Fruit fly (Drosophila melanogaster) whole organism, embryonic: Measurements from ENCODE around the gene CG13386.
A peak's percentile ranks its signal among the peaks of the same experiment; 100 is the strongest.

ENCODE experiments used
- Abd-B ChIP-seq: fragments of 200-800 bp; sonication (Bioruptor generic); optimal IDR thresholded peaks from 2 replicates; lab custom pipeline; 2018; ENCODE audit warnings: missing biosample characterization, mild to moderate bottlenecking, missing genetic modification characterization, moderate library complexity
- Antp ChIP-seq: fragments of 200-800 bp; sonication (Bioruptor generic); optimal IDR thresholded peaks from 3 replicates; lab custom pipeline; 2016; ENCODE audit warnings: missing biosample characterization, missing genetic modification characterization
- CG10209 ChIP-seq: fragments of 200-800 bp; sonication (Bioruptor generic); optimal IDR thresholded peaks from 3 replicates; lab custom pipeline; 2017; ENCODE audit warnings: missing biosample characterization, mild to moderate bottlenecking, missing genetic modification characterization, missing genetic modification reagents
- CG10274 ChIP-seq: fragments of 200-800 bp; sonication (Bioruptor generic); optimal IDR thresholded peaks from 3 replicates; lab custom pipeline; 2017; ENCODE audit warnings: missing biosample characterization, mild to moderate bottlenecking, missing genetic modification characterization
- CG10543 ChIP-seq: fragments of 200-800 bp; sonication (Bioruptor generic); optimal IDR thresholded peaks from 3 replicates; lab custom pipeline; 2017; ENCODE audit warnings: missing biosample characterization, mild to moderate bottlenecking, missing genetic modification characterization, moderate library complexity
- CG10565 ChIP-seq: fragments of 200-800 bp; sonication (Bioruptor generic); optimal IDR thresholded peaks from 3 replicates; lab custom pipeline; 2016; ENCODE audit warnings: missing biosample characterization, mild to moderate bottlenecking, missing genetic modification characterization
- CG10959 ChIP-seq: fragments of 200-800 bp; sonication (Bioruptor generic); IDR thresholded peaks from 2 replicates; pipeline ENCODE4 v1.3.6; 2022; ENCODE audit warnings: missing biosample characterization, missing genetic modification characterization
- CG14441 ChIP-seq: fragments of 200-800 bp; sonication (Bioruptor generic); IDR thresholded peaks from 2 replicates; pipeline ENCODE4 v1.3.6; 2022; ENCODE audit warnings: missing biosample characterization, missing genetic modification characterization
- CG18011 ChIP-seq: fragments of 200-800 bp; sonication (Bioruptor generic); optimal IDR thresholded peaks from 2 replicates; lab custom pipeline; 2017; ENCODE audit warnings: missing biosample characterization, missing genetic modification characterization, mild to moderate bottlenecking, moderate library complexity, missing genotype
- CG2120 ChIP-seq: fragments of 200-800 bp; sonication (Bioruptor generic); optimal IDR thresholded peaks from 3 replicates; lab custom pipeline; 2016; ENCODE audit warnings: missing biosample characterization, missing genetic modification characterization
- CG2678 ChIP-seq: fragments of 200-800 bp; sonication (Bioruptor generic); optimal IDR thresholded peaks from 3 replicates; lab custom pipeline; 2019; ENCODE audit warnings: missing biosample characterization, mild to moderate bottlenecking, missing genetic modification characterization, moderate library complexity
- CG30431 ChIP-seq: fragments of 200-800 bp; sonication (Bioruptor generic); optimal IDR thresholded peaks from 2 replicates; lab custom pipeline; 2017; ENCODE audit warnings: missing biosample characterization, missing genetic modification characterization
- CG4820 ChIP-seq: fragments of 200-800 bp; sonication (Bioruptor generic); optimal IDR thresholded peaks from 3 replicates; lab custom pipeline; 2016; ENCODE audit warnings: missing biosample characterization, missing genetic modification characterization
- CG8089 ChIP-seq: fragments of 200-800 bp; sonication (Bioruptor generic); optimal IDR thresholded peaks from 3 replicates; lab custom pipeline; 2016; ENCODE audit warnings: missing biosample characterization, missing genetic modification characterization
- CG8765 ChIP-seq: fragments of 200-800 bp; sonication (Bioruptor generic); IDR thresholded peaks from 2 replicates; pipeline ENCODE4 v1.3.6; 2022; ENCODE audit warnings: missing biosample characterization, missing genetic modification characterization
- D19A ChIP-seq: fragments of 200-800 bp; optimal IDR thresholded peaks from 3 replicates; lab custom pipeline; 2019; ENCODE audit warnings: missing biosample characterization, mild to moderate bottlenecking, missing genetic modification characterization, moderate library complexity
- E2f1 ChIP-seq: fragments of 200-800 bp; sonication (Bioruptor generic); IDR thresholded peaks from 2 replicates; pipeline ENCODE4 v1.3.6; 2022; ENCODE audit warnings: missing biosample characterization, missing genetic modification characterization
- Elba2 ChIP-seq: fragments of 200-800 bp; sonication (Bioruptor generic); optimal IDR thresholded peaks from 3 replicates; lab custom pipeline; 2016; ENCODE audit warnings: missing biosample characterization, missing genetic modification characterization
- HHEX ChIP-seq: fragments of 200-800 bp; sonication (Bioruptor generic); optimal IDR thresholded peaks from 3 replicates; lab custom pipeline; 2017; ENCODE audit warnings: missing biosample characterization, mild to moderate bottlenecking, missing genetic modification characterization, missing genetic modification reagents
- HLH54F ChIP-seq: fragments of 200-800 bp; sonication (Bioruptor generic); optimal IDR thresholded peaks from 3 replicates; lab custom pipeline; 2016; ENCODE audit warnings: missing biosample characterization, missing genetic modification characterization
- HmgD ChIP-seq: fragments of 200-800 bp; sonication (Bioruptor generic); optimal IDR thresholded peaks from 3 replicates; lab custom pipeline; 2016; ENCODE audit warnings: missing biosample characterization, missing genetic modification characterization
- HmgZ ChIP-seq: fragments of 200-800 bp; sonication (Bioruptor generic); optimal IDR thresholded peaks from 2 replicates; lab custom pipeline; 2018; ENCODE audit warnings: missing biosample characterization, mild to moderate bottlenecking, missing genetic modification characterization
- Med ChIP-seq: fragments of 200-800 bp; sonication (Bioruptor generic); peaks from one replicate; lab custom pipeline; 2016; ENCODE audit warnings: missing biosample characterization, missing genetic modification characterization, mild to moderate bottlenecking, inconsistent platforms, moderate library complexity
- Oli ChIP-seq: fragments of 200-800 bp; sonication (Bioruptor generic); optimal IDR thresholded peaks from 2 replicates; lab custom pipeline; 2018; ENCODE audit warnings: missing biosample characterization, mild to moderate bottlenecking, missing genetic modification characterization, moderate library complexity
- Sry-δ ChIP-seq: fragments of 200-800 bp; sonication (Bioruptor generic); optimal IDR thresholded peaks from 2 replicates; lab custom pipeline; 2016; ENCODE audit warnings: missing biosample characterization, missing genetic modification characterization
- Vsx1 ChIP-seq: fragments of 200-800 bp; sonication (Bioruptor generic); optimal IDR thresholded peaks from 2 replicates; lab custom pipeline; 2017; ENCODE audit warnings: missing biosample characterization, mild to moderate bottlenecking, missing genetic modification characterization, missing genetic modification reagents
- amos ChIP-seq: fragments of 200-800 bp; sonication (Bioruptor generic); IDR thresholded peaks from 2 replicates; pipeline ENCODE4 v1.3.6; 2022; ENCODE audit warnings: missing biosample characterization, missing genetic modification characterization; ENCODE audit not compliant: partially characterized antibody
- ap ChIP-seq: fragments of 200-800 bp; sonication (Bioruptor generic); IDR thresholded peaks from 2 replicates; pipeline ENCODE4 v1.3.6; 2022; ENCODE audit warnings: missing biosample characterization, missing genetic modification characterization
- croc ChIP-seq: fragments of 200-800 bp; sonication (Bioruptor generic); conservative IDR thresholded peaks from 3 replicates; pipeline ENCODE4 v1.3.6; 2022; ENCODE audit warnings: missing biosample characterization, missing genetic modification characterization
- crp ChIP-seq, 2 experiments: fragments of 200-800 bp; sonication (Bioruptor generic); optimal IDR thresholded peaks; 2 replicates in 1 of 2; 3 replicates in 1 of 2; lab custom pipeline; 2017; ENCODE audit warnings: missing biosample characterization in 2 of 2, missing genetic modification characterization in 2 of 2, mild to moderate bottlenecking in 1 of 2, moderate library complexity in 1 of 2
- eve ChIP-seq, 2 experiments: fragments of >200 bp; optimal IDR thresholded peaks; 2 replicates each; lab custom pipeline; 2017; ENCODE audit warnings: missing biosample characterization in 2 of 2, missing genetic modification characterization in 2 of 2
- exex ChIP-seq: fragments of 200-800 bp; sonication (Bioruptor generic); optimal IDR thresholded peaks from 4 replicates; lab custom pipeline; 2018; ENCODE audit warnings: missing biosample characterization, mild to moderate bottlenecking, missing genetic modification characterization, moderate library complexity
- hkb ChIP-seq, 2 experiments: fragments of 200-800 bp in 1 of 2; fragments of >200 bp in 1 of 2; sonication (Bioruptor generic) in 1 of 2; IDR thresholded peaks in 1 of 2; optimal IDR thresholded peaks in 1 of 2; 2 replicates each; pipeline versions ENCODE4 v1.3.6 to Lab custom; 2017 to 2022; ENCODE audit warnings: missing biosample characterization in 1 of 2, missing genetic modification characterization in 1 of 2
- insv ChIP-seq, 2 experiments: fragments of 200-800 bp; sonication (Bioruptor generic); optimal IDR thresholded peaks; 3 replicates each; lab custom pipeline; 2016 to 2018; ENCODE audit warnings: missing biosample characterization in 2 of 2, missing genetic modification characterization in 2 of 2
- kay ChIP-seq: fragments of 200-800 bp; sonication (Bioruptor generic); optimal IDR thresholded peaks from 2 replicates; lab custom pipeline; 2016; ENCODE audit warnings: missing biosample characterization, missing genetic modification characterization
- kni ChIP-seq: fragments of 200-800 bp; sonication (Bioruptor generic); optimal IDR thresholded peaks from 3 replicates; lab custom pipeline; 2017; ENCODE audit warnings: mild to moderate bottlenecking, missing biosample characterization, missing genetic modification reagents, missing genetic modification characterization
- mirr ChIP-seq: fragments of 200-800 bp; sonication (Bioruptor generic); optimal IDR thresholded peaks from 3 replicates; lab custom pipeline; 2018; ENCODE audit warnings: missing biosample characterization, mild to moderate bottlenecking, missing genetic modification characterization
- otp ChIP-seq: fragments of 200-800 bp; sonication (Bioruptor generic); IDR thresholded peaks from 3 replicates; pipeline ENCODE4, ENCODE4 v1.3.6; 2022; ENCODE audit warnings: missing biosample characterization, missing genetic modification characterization
- pho ChIP-seq: fragments of 200-800 bp; sonication (Bioruptor generic); optimal IDR thresholded peaks from 2 replicates; lab custom pipeline; 2016; ENCODE audit warnings: missing biosample characterization, missing genetic modification characterization
- repo ChIP-seq: fragments of 200-800 bp; sonication (Bioruptor generic); optimal IDR thresholded peaks from 2 replicates; lab custom pipeline; 2016; ENCODE audit warnings: missing biosample characterization, missing genetic modification characterization
- sens ChIP-seq: fragments of 200-800 bp; sonication (Bioruptor generic); peaks from one replicate; lab custom pipeline; 2016; ENCODE audit warnings: missing biosample characterization, missing genetic modification characterization
- so ChIP-seq: fragments of 200-800 bp; sonication (Bioruptor generic); IDR thresholded peaks from 3 replicates; pipeline ENCODE4 v1.3.6; 2022; ENCODE audit warnings: missing biosample characterization, missing genetic modification characterization
- sug ChIP-seq: fragments of 200-800 bp; optimal IDR thresholded peaks from 2 replicates; lab custom pipeline; 2019; ENCODE audit warnings: missing biosample characterization, mild to moderate bottlenecking, missing genetic modification characterization, moderate library complexity
- tin ChIP-seq: fragments of 200-800 bp; sonication (Bioruptor generic); optimal IDR thresholded peaks from 3 replicates; lab custom pipeline; 2016; ENCODE audit warnings: missing biosample characterization, missing genetic modification characterization
- trh ChIP-seq: fragments of 200-800 bp; sonication (Bioruptor generic); optimal IDR thresholded peaks from 2 replicates; lab custom pipeline; 2016; ENCODE audit warnings: missing biosample characterization, missing genetic modification characterization

The CG13386 gene

DNA sequence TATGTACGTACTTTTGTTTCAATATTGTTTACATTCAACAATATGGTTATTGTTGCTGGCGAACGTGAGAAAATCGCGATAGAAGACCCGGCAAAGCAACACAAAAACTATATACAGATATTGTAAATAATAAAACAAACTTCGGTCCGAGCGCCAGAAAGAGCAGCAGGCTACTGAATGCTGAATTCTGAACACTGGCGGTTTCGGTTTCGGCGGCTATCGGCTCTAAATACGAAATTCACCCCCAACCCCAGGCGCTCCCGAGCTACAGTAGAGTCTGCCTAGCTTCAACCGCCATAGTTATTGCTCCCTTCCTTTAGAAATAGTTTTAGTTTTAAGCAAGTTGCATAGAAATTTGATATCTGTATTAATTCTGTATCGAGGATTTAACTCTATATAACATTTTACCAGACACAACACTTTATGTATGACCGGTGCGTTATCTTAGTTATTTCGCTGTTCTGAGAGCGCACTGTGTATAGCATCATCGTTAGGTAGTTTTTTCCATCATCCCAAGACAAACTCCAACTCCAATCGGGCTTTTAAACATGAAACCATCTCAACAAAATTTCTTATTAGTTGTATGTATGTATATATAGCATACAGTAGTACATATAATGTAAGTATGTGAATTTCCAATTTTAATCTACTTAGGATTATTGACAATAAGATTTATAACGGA lies 36.4 kb upstream of the CG13386 start, which contains the start of gene CG7627 (continued):
- peak; percentile 77 for TF ChIP-seq exex (tag; lab: Kevin White, UChicago)
- TF ChIP-seq CG10274 = no peak
- TF ChIP-seq CG10959 = peak; percentile 45; the same call in 1 of the 2 replicates
- peak; percentile 62 for TF ChIP-seq CG8089 (GFP tag; lab: Kevin White, UChicago)
- TF ChIP-seq kni = no peak
- TF ChIP-seq HHEX = peak; percentile 80
- peak; percentile 26 for TF ChIP-seq CG18011
- TF ChIP-seq trh (GFP tag; lab: Kevin White, UChicago) = peak; percentile 34
- TF ChIP-seq Oli (tag; lab: Kevin White, UChicago) = peak; percentile 54
- peak; percentile 59 for TF ChIP-seq pho (GFP tag; lab: Kevin White, UChicago)
- no peak for TF ChIP-seq CG10565 (GFP tag; lab: Kevin White, UChicago)
- peak; percentile 47 for TF ChIP-seq Abd-B
- no peak for TF ChIP-seq mirr (GFP tag; lab: Kevin White, UChicago)
- TF ChIP-seq tin (GFP tag; lab: Kevin White, UChicago) = peak; percentile 68
- peak; percentile 88 for TF ChIP-seq CG2678 (tag; lab: Kevin White, UChicago)
- TF ChIP-seq CG30431 (GFP tag; lab: Kevin White, UChicago) = peak; percentile 11

dm6 chr2L:8362955-8363285 lies 35.9 kb upstream of the CG13386 start:
- TF ChIP-seq sug (tag; lab: Kevin White, UChicago) (peak; percentile 77), kay (no peak), Med (peak; percentile 37), insv (GFP tag; optimal IDR thresholded peaks at IDR 0.05; lab: Kevin White, UChicago) (peak in 1 of 2 experiments; percentile 67), Elba2 (GFP tag; lab: Kevin White, UChicago) (peak; percentile 63), CG2120 (GFP tag; lab: Kevin White, UChicago) (no peak), CG8765 (GFP tag; lab: Robert Waterston, UW) (0 out of 2 replicates have a peak, but pooled peaks have one; percentile 9), exex (tag; lab: Kevin White, UChicago) (peak; percentile 5)

- TF ChIP-seq CG10209 (GFP tag; lab: Kevin White, UChicago) = no peak
- no peak for TF ChIP-seq crp (GFP tag; optimal IDR thresholded peaks at IDR 0.05; lab: Kevin White, UChicago)
- no peak for TF ChIP-seq repo
- TF ChIP-seq HLH54F (GFP tag; lab: Kevin White, UChicago) = no peak
- TF ChIP-seq Sry-δ = peak; percentile 88
- no peak for TF ChIP-seq CG14441
- TF ChIP-seq otp (GFP tag; lab: Robert Waterston, UW) = no peak
- TF ChIP-seq croc (GFP tag; lab: Robert Waterston, UW) = no peak
- no peak for TF ChIP-seq HmgD (GFP tag; lab: Kevin White, UChicago)
- peak; percentile 46 for TF ChIP-seq Vsx1 (GFP tag; lab: Kevin White, UChicago)
- TF ChIP-seq E2f1 = no peak
- no peak for TF ChIP-seq CG10543
- TF ChIP-seq eve (GFP tag; optimal IDR thresholded peaks at IDR 0.05; lab: Kevin White, UChicago) = peak in 1 of 2 experiments; percentile 69
- TF ChIP-seq hkb (optimal IDR thresholded peaks at IDR 0.05; lab: Kevin White, UChicago) = no peak
- TF ChIP-seq hkb (GFP tag; IDR thresholded peaks at IDR 0.05; lab: Robert Waterston, UW) = 0 out of 2 replicates have a peak, but pooled peaks have one; percentile 12
- TF ChIP-seq amos = peak; percentile 93
- no peak for TF ChIP-seq ap
- peak; percentile 82 for TF ChIP-seq sens (GFP tag; lab: Kevin White, UChicago)
- no peak for TF ChIP-seq CG4820
- TF ChIP-seq HmgZ (tag; lab: Kevin White, UChicago) = peak; percentile 36
- TF ChIP-seq so = no peak
- no peak for TF ChIP-seq Antp (GFP tag; lab: Kevin White, UChicago)
- TF ChIP-seq D19A = no peak
Observed at dm6 chr2L:8364006-8364956, 34.5 kb upstream of the CG13386 start, which contains the start of the genes RpS13 and CSN8. Gene RpS13, minus strand, starts transcription at chr2L:8364662. Gene CSN8, plus strand, starts transcription at chr2L:8364855.
